Worm (Caenorhabditis elegans) whole organism, L4/young adult: Measurements from ENCODE around the gene R144.10.

Source experiments
- W03F9.2 ChIP-seq: fragments of 150-350 bp; optimal IDR thresholded peaks from 2 replicates; lab custom pipeline; 2014; ENCODE audit warnings: missing biosample characterization, missing genetic modification characterization
- dao-5 ChIP-seq: sonication (generic microtip); optimal IDR thresholded peaks from 2 replicates; lab custom pipeline; 2016; ENCODE audit warnings: missing genotype, missing genetic modification characterization, moderate library complexity, missing compliant biosample characterization
- him-1 ChIP-seq: sonication (generic microtip); optimal IDR thresholded peaks from 2 replicates; lab custom pipeline; 2016; ENCODE audit warnings: missing genotype, missing genetic modification reagents, missing genetic modification characterization, missing compliant biosample characterization

ce11 chrIII:4983961-4984360 lies 18.2 kb downstream of the R144.10 start:
- TF ChIP-seq W03F9.2 (no peak), him-1 (tag; lab: Kevin White, UChicago) (no peak), dao-5 (tag; lab: Kevin White, UChicago) (no peak)
